Fruit fly (Drosophila melanogaster): ENCODE results near the gene gcm.

dm6 chr2L:9619925-9620324, 38.4 kb upstream of the gcm start:
- TF ChIP-seq CG8478 (optimal IDR thresholded peaks at IDR 0.05) (no peak), CTCF (optimal IDR thresholded peaks at IDR 0.05) (no peak)

Data from S2 (cell line).